Fruit fly (Drosophila melanogaster): ENCODE measurements around the gene CG11164.

DNA sequence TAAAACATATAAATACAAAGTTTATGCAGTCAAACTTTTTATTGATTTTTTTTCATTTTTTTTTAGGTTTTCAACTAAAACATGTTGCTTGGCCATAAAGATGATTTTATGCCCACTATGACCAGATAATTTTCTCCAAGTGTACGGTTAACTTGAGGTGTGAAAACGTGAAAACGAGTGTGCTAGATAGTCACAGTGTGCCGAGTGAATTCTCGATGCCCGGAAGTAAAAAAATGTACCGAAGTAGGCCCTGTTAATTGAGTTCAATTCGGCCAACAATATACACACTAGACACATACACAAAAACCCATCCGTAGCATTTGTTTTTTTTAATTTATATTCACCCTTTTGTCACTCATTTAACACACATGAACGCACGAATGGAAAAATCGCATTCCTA lies 24.2 kb downstream of the CG11164 start, which contains the start of gene Nna1:
- TF ChIP-seq Myc (optimal IDR thresholded peaks at IDR 0.05), result no peak
- TF ChIP-seq Jra (GFP tag; optimal IDR thresholded peaks at IDR 0.05), result no peak
- no peak for TF ChIP-seq jim (GFP tag; optimal IDR thresholded peaks at IDR 0.05)
- TF ChIP-seq dsf (GFP tag; optimal IDR thresholded peaks at IDR 0.05; ENCODE audit: borderline replicate concordance), result no peak

Measured in whole organism, wandering third instar larva.